Worm (Caenorhabditis elegans) whole organism, L4 larva: ENCODE data around the gene C27D9.2.

Experiments used
- ceh-82 ChIP-seq: sonication (generic microtip); optimal IDR thresholded peaks from 2 replicates; lab custom pipeline; 2017; ENCODE audit warnings: missing biosample characterization, missing genetic modification characterization
- lin-15B ChIP-seq: fragments of 150-350 bp; sonication (generic microtip); optimal IDR thresholded peaks from 3 replicates; lab custom pipeline; 2014; ENCODE audit warnings: missing biosample characterization, missing genetic modification characterization
- mep-1 ChIP-seq: fragments of 150-350 bp; sonication (generic microtip); optimal IDR thresholded peaks from 3 replicates; lab custom pipeline; 2014; ENCODE audit warnings: missing biosample characterization, missing genetic modification characterization
- mxl-3 ChIP-seq: fragments of 200-800 bp; sonication (Bioruptor generic); optimal IDR thresholded peaks from 2 replicates; lab custom pipeline; 2018; ENCODE audit warnings: mild to moderate bottlenecking, missing genetic modification characterization, missing compliant biosample characterization
- nhr-102 ChIP-seq: sonication (generic microtip); optimal IDR thresholded peaks from 2 replicates; lab custom pipeline; 2016; ENCODE audit warnings: mild to moderate bottlenecking, missing genetic modification characterization, moderate library complexity, missing compliant biosample characterization
- nhr-11 ChIP-seq: fragments of 150-350 bp; optimal IDR thresholded peaks from 2 replicates; lab custom pipeline; 2014; ENCODE audit warnings: missing biosample characterization, missing genetic modification characterization
- tra-1 ChIP-seq: fragments of 200-800 bp; sonication (Bioruptor generic); IDR thresholded peaks from 2 replicates; pipeline ENCODE4 v1.3.6; 2022; ENCODE audit warnings: missing genetic modification reagents, missing genetic modification characterization, missing compliant biosample characterization

ce11 chrII:4802917-4803316 lies 46.3 kb upstream of the C27D9.2 start:
- TF ChIP-seq mep-1 (tag; lab: Kevin White, UChicago), result no peak
- TF ChIP-seq nhr-11, result no peak
- no peak for TF ChIP-seq mxl-3 (GFP tag; lab: Kevin White, UChicago)
- TF ChIP-seq nhr-102 (tag; lab: Kevin White, UChicago), result no peak
- no peak for TF ChIP-seq ceh-82
- TF ChIP-seq lin-15B, result no peak
- no peak for TF ChIP-seq tra-1 (GFP tag; lab: Robert Waterston, UW)
